Worm (Caenorhabditis elegans) whole organism, midembryonic: ENCODE measurements around the gene hmg-1.2.

Experiments
- T22C8.4 ChIP-seq: fragments of 200-800 bp; sonication (Bioruptor generic); IDR thresholded peaks from 2 replicates; pipeline ENCODE4 v1.3.6; 2022; ENCODE audit warnings: missing genetic modification characterization, missing compliant biosample characterization
- flt-1 ChIP-seq: fragments of 200-800 bp; sonication (Bioruptor generic); IDR thresholded peaks from 2 replicates; pipeline ENCODE4 v1.3.6; 2022; ENCODE audit warnings: missing genetic modification characterization, missing compliant biosample characterization
- tab-1 ChIP-seq: fragments of 200-800 bp; sonication (Bioruptor generic); IDR thresholded peaks from 2 replicates; pipeline ENCODE4 v1.3.6; 2022; ENCODE audit warnings: missing genetic modification characterization, missing compliant biosample characterization

DNA sequence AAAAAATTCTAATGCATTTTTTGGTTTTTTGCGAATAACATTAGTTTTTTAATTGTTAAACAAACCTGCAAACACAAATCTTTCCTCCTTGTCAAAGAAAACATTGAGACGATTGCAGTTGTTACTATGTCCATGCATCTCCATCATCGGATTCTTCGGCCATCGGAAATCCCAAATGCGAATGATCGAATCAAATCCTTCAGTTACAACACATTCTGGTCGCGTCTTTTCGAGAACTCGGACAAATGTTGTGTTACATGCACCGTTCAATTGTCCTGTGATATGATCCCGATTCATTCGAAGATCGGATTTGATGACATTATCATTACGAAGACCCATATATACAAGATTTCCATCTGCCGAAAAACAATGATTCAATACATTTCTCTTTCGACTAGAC, 20.1 kb downstream of the hmg-1.2 start:
- no peak for TF ChIP-seq T22C8.4 (GFP tag; lab: Robert Waterston, UW)
- no peak for TF ChIP-seq tab-1
- no peak for TF ChIP-seq flt-1 (GFP tag; lab: Robert Waterston, UW)
